Fruit fly (Drosophila melanogaster): ENCODE results near the gene brv2.

The brv2 gene

dm6 chr3L:17379311-17379710, 34.8 kb upstream of the brv2 start, which contains the start of gene Cad74A (continued):
- TF ChIP-seq CG12769 (tag; optimal IDR thresholded peaks at IDR 0.05): peak; percentile 57
- peak; percentile 38 for TF ChIP-seq Drgx (GFP tag; IDR thresholded peaks at IDR 0.05)
- no peak for TF ChIP-seq ind (GFP tag; optimal IDR thresholded peaks at IDR 0.05)
- peak; percentile 79 for TF ChIP-seq Jarid2 (GFP tag; optimal IDR thresholded peaks at IDR 0.05)
- no peak for TF ChIP-seq ash1 (GFP tag; optimal IDR thresholded peaks at IDR 0.05)
- no peak for TF ChIP-seq sug (tag; optimal IDR thresholded peaks at IDR 0.05)
- TF ChIP-seq Mrtf (GFP tag; IDR thresholded peaks at IDR 0.05): no peak
- TF ChIP-seq CG17385 (GFP tag; optimal IDR thresholded peaks at IDR 0.05): no peak
- no peak for TF ChIP-seq exex (tag; optimal IDR thresholded peaks at IDR 0.05)
- no peak for TF ChIP-seq CG6654 (GFP tag; optimal IDR thresholded peaks at IDR 0.05)
- 0 out of 2 replicates have a peak, but pooled peaks have one; percentile 31 for TF ChIP-seq CG16779 (GFP tag; IDR thresholded peaks at IDR 0.05)
- TF ChIP-seq Sox102F (GFP tag; optimal IDR thresholded peaks at IDR 0.05): no peak
- TF ChIP-seq CG8924 (tag; optimal IDR thresholded peaks at IDR 0.05): peak; percentile 2
- peak in 1 of 2 experiments; percentile 5 for TF ChIP-seq Eip74EF (GFP tag; optimal IDR thresholded peaks at IDR 0.05)
- TF ChIP-seq CG31224 (GFP tag; IDR thresholded peaks at IDR 0.05): no peak
- no peak for TF ChIP-seq HLH54F (GFP tag; optimal IDR thresholded peaks at IDR 0.05)
- TF ChIP-seq hth (optimal IDR thresholded peaks at IDR 0.05): no peak
- peak; percentile 20 for TF ChIP-seq CG2712 (tag; optimal IDR thresholded peaks at IDR 0.05)
- TF ChIP-seq CG7987 (GFP tag; optimal IDR thresholded peaks at IDR 0.05): no peak
- TF ChIP-seq Med (GFP tag): no peak
- no peak for TF ChIP-seq pum (GFP tag; optimal IDR thresholded peaks at IDR 0.05)
- TF ChIP-seq CG32767 (GFP tag; IDR thresholded peaks at IDR 0.05): no peak
- TF ChIP-seq tup (GFP tag; optimal IDR thresholded peaks at IDR 0.05): no peak
- TF ChIP-seq ac (GFP tag; optimal IDR thresholded peaks at IDR 0.05): peak; percentile 9
- no peak for TF ChIP-seq CG9817 (tag; optimal IDR thresholded peaks at IDR 0.05)
- TF ChIP-seq Awh (GFP tag; IDR thresholded peaks at IDR 0.05): 0 out of 2 replicates have a peak, but pooled peaks have one; percentile 7
- TF ChIP-seq Dp (GFP tag; optimal IDR thresholded peaks at IDR 0.05): no peak
- no peak for TF ChIP-seq corto (GFP tag; optimal IDR thresholded peaks at IDR 0.05)
- peak; percentile 30; the same call in 1 of the 2 replicates for TF ChIP-seq bbx (GFP tag; IDR thresholded peaks at IDR 0.05; ENCODE audit: partially characterized antibody)
- no peak for TF ChIP-seq CG8359 (GFP tag; optimal IDR thresholded peaks at IDR 0.05; ENCODE audit: borderline replicate concordance)
- TF ChIP-seq oc (tag; optimal IDR thresholded peaks at IDR 0.05): peak; percentile 9
- no peak for TF ChIP-seq Bdp1 (GFP tag; optimal IDR thresholded peaks at IDR 0.05)
- TF ChIP-seq twi (tag; optimal IDR thresholded peaks at IDR 0.05): no peak
- no peak for TF ChIP-seq gce (GFP tag; IDR thresholded peaks at IDR 0.05)
- no peak for TF ChIP-seq CG11504 (tag; optimal IDR thresholded peaks at IDR 0.05)
- TF ChIP-seq CG13123 (GFP tag; optimal IDR thresholded peaks at IDR 0.05): no peak
- peak; percentile 44; the same call in 1 of the 2 replicates for TF ChIP-seq amos (GFP tag; IDR thresholded peaks at IDR 0.05; ENCODE audit: partially characterized antibody)
- no peak for TF ChIP-seq CG12942 (GFP tag; optimal IDR thresholded peaks at IDR 0.05)
- peak; percentile 37 for TF ChIP-seq ftz-f1 (GFP tag; optimal IDR thresholded peaks at IDR 0.05)
- TF ChIP-seq CG12744 (GFP tag; optimal IDR thresholded peaks at IDR 0.05): no peak
- TF ChIP-seq Aef1 (GFP tag; IDR thresholded peaks at IDR 0.05): peak; percentile 12; the same call in 1 of the 3 replicates
- no peak for TF ChIP-seq z (GFP tag; IDR thresholded peaks at IDR 0.05)
- TF ChIP-seq nerfin-2 (GFP tag; IDR thresholded peaks at IDR 0.05; ENCODE audit: partially characterized antibody): no peak
- TF ChIP-seq insv (GFP tag; optimal IDR thresholded peaks at IDR 0.05): peak in 1 of 2 experiments; percentile 81
- no peak for TF ChIP-seq row (GFP tag; IDR thresholded peaks at IDR 0.05)
- 0 out of 2 replicates have a peak, but pooled peaks have one; percentile 2 for TF ChIP-seq aop (GFP tag; IDR thresholded peaks at IDR 0.05)
- no peak for TF ChIP-seq zf30C (GFP tag; optimal IDR thresholded peaks at IDR 0.05)
- no peak for TF ChIP-seq CG2116 (GFP tag; optimal IDR thresholded peaks at IDR 0.05)
- TF ChIP-seq maf-S (GFP tag; optimal IDR thresholded peaks at IDR 0.05): no peak
- no peak for TF ChIP-seq p53 (GFP tag; optimal IDR thresholded peaks at IDR 0.05)
- TF ChIP-seq cg (GFP tag; optimal IDR thresholded peaks at IDR 0.05): peak; percentile 15
